Fruit fly (Drosophila melanogaster) whole organism, embryonic: Measurements from ENCODE around the gene CG11999.

Experiments
- CG11398 ChIP-seq: fragments of 200-800 bp; sonication (Bioruptor generic); optimal IDR thresholded peaks from 2 replicates; lab custom pipeline; 2016; ENCODE audit warnings: missing biosample characterization, missing genetic modification characterization
- CG31388 ChIP-seq: fragments of 200-800 bp; sonication (Bioruptor generic); optimal IDR thresholded peaks from 2 replicates; lab custom pipeline; 2016; ENCODE audit warnings: missing biosample characterization, missing genetic modification characterization
- Hsf ChIP-seq: fragments of 200-800 bp; sonication (Bioruptor generic); optimal IDR thresholded peaks from 3 replicates; lab custom pipeline; 2016; ENCODE audit warnings: missing biosample characterization, missing genetic modification characterization
- Sox102F ChIP-seq: fragments of 200-800 bp; sonication (Bioruptor generic); optimal IDR thresholded peaks from 2 replicates; lab custom pipeline; 2018; ENCODE audit warnings: missing biosample characterization, mild to moderate bottlenecking, missing genetic modification characterization, moderate library complexity
- bsh ChIP-seq, 2 experiments: fragments of 200-800 bp; sonication (Bioruptor generic); optimal IDR thresholded peaks; 2 replicates each; lab custom pipeline; 2017 to 2018; ENCODE audit warnings: mild to moderate bottlenecking in 2 of 2, missing biosample characterization in 2 of 2, missing genetic modification characterization in 2 of 2, moderate library complexity in 1 of 2
- pros ChIP-seq: fragments of 200-800 bp; sonication (Bioruptor generic); optimal IDR thresholded peaks from 3 replicates; lab custom pipeline; 2019; ENCODE audit warnings: missing biosample characterization, mild to moderate bottlenecking, missing genetic modification characterization, moderate library complexity
- psq ChIP-seq: fragments of 200-800 bp; sonication (Bioruptor generic); optimal IDR thresholded peaks from 2 replicates; lab custom pipeline; 2017; ENCODE audit warnings: missing biosample characterization, missing genetic modification characterization
- wdn ChIP-seq: fragments of 200-800 bp; sonication (Bioruptor generic); IDR thresholded peaks from 2 replicates; pipeline ENCODE4 v1.3.6; 2022; ENCODE audit warnings: missing biosample characterization, missing genetic modification characterization

DNA sequence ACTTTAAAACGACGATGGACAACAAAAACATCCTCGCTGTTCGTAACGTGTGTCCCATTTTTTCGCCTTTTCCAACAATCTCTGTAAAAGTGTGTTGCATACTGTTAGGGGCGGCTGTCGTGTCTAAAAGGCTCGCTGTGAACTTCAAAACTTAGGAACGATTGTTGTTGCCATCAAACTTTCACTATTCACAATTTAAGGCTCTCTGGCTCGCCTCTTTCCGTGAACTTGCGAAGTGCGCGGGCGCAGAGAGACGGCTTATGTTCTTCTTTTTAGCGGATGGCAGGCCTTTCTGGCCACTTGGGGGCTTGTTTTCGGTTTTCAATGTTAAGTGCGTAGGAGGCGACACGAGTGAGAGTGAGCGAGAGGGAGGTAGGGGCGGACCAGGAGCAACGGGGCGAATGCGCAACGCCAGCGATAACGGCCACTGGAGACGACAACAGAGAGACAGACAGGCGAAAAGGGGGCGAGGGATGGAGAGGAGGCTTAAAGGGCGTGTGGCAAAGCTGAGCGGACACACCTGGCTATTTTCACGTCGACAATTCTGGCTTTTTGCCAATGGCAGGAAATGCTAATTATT lies 4.1 kb downstream of the CG11999 start, which contains the start of gene mtd:
- TF ChIP-seq wdn (GFP tag; lab: Robert Waterston, UW) (no peak), Hsf (no peak), bsh (GFP tag; optimal IDR thresholded peaks at IDR 0.05; lab: Kevin White, UChicago) (no peak), psq (GFP tag; lab: Kevin White, UChicago) (no peak), pros (GFP tag; lab: Kevin White, UChicago) (no peak), CG31388 (GFP tag; lab: Kevin White, UChicago) (no peak), CG11398 (GFP tag; lab: Kevin White, UChicago) (no peak), Sox102F (no peak)
